Worm (Caenorhabditis elegans): Measurements from ENCODE around the gene spcs-3.

DNA sequence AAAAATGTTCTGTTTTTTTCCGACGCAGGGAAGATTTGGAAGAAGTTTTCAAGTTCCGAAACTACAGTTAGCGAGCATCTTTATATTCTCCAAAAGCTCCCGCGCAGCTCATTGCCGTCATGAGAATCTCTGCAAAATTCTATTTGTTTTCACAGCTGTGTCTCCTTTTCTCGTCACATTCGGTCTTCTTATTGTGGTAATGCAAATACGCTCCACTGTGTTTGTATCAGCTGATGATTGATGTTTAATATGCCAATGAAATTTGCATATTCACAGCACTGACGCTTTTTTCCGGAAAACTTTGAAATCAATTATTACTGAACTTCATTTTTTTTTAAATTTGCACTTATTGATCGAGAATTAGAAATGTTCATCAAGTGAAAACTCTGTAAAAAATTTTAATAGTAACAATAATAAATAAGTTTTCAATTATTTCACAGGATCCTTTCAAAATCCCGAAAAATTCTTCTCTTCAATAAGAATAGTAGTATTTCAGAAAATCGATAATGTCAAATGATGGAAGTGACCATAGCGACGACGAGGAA, 48.3 kb downstream of the spcs-3 start, which contains the start of gene K06H7.2:
- TF ChIP-seq unc-62 (GFP tag; optimal IDR thresholded peaks at IDR 0.05), result peak; percentile 74
- TF ChIP-seq drap-1 (GFP tag; optimal IDR thresholded peaks at IDR 0.05), result no peak
- TF ChIP-seq sptf-1 (tag; optimal IDR thresholded peaks at IDR 0.05), result no peak
- no peak for TF ChIP-seq lin-13 (tag; optimal IDR thresholded peaks at IDR 0.05)
- TF ChIP-seq unc-39 (tag; optimal IDR thresholded peaks at IDR 0.05), result no peak
- peak; percentile 74 for TF ChIP-seq pha-4 (tag; optimal IDR thresholded peaks at IDR 0.05)
- TF ChIP-seq ces-1 (GFP tag; optimal IDR thresholded peaks at IDR 0.05), result peak; percentile 91
- peak; percentile 77 for TF ChIP-seq lsy-2 (tag; optimal IDR thresholded peaks at IDR 0.05)
- no peak for TF ChIP-seq snpc-4 (tag; optimal IDR thresholded peaks at IDR 0.05)
- TF ChIP-seq zip-8 (tag; optimal IDR thresholded peaks at IDR 0.05), result no peak

Measured in whole organism, mixed stage, embryonic.